Worm (Caenorhabditis elegans) whole organism, L3 larva: ENCODE data around the gene memi-3.

ENCODE experiments used
- ZK546.5 ChIP-seq: sonication (generic microtip); optimal IDR thresholded peaks from 2 replicates; lab custom pipeline; 2017; ENCODE audit warnings: missing biosample characterization, missing genetic modification characterization
- egl-5 ChIP-seq: fragments of 150-350 bp; optimal IDR thresholded peaks from 2 replicates; lab custom pipeline; 2017; ENCODE audit warnings: missing biosample characterization, missing genetic modification reagents, missing genetic modification characterization, inconsistent platforms
- elt-1 ChIP-seq: fragments of 150-350 bp; optimal IDR thresholded peaks from 2 replicates; lab custom pipeline; 2014; ENCODE audit warnings: missing biosample characterization, missing genetic modification characterization
- elt-3 ChIP-seq, 3 experiments: fragments of 150-350 bp in 1 of 3; sonication (generic microtip) in 2 of 3; optimal IDR thresholded peaks; 2 replicates in 2 of 3; 4 replicates in 1 of 3; lab custom pipeline; 2014 to 2017; ENCODE audit warnings: missing biosample characterization in 3 of 3, missing genetic modification characterization in 3 of 3
- fos-1 ChIP-seq: fragments of 150-350 bp; optimal IDR thresholded peaks from 2 replicates; lab custom pipeline; 2014; ENCODE audit warnings: missing biosample characterization, missing genetic modification characterization
- hmg-11 ChIP-seq: sonication (generic microtip); optimal IDR thresholded peaks from 2 replicates; lab custom pipeline; 2016; ENCODE audit warnings: missing genetic modification characterization, missing compliant biosample characterization
- jun-1 ChIP-seq: fragments of 150-350 bp; optimal IDR thresholded peaks from 2 replicates; lab custom pipeline; 2014; ENCODE audit warnings: missing biosample characterization, missing genetic modification reagents, missing genetic modification characterization
- lin-39 ChIP-seq: fragments of 150-350 bp; optimal IDR thresholded peaks from 2 replicates; lab custom pipeline; 2018; ENCODE audit warnings: missing biosample characterization, missing genetic modification reagents, missing genetic modification characterization
- nfya-1 ChIP-seq: sonication (generic microtip); optimal IDR thresholded peaks from 2 replicates; lab custom pipeline; 2017; ENCODE audit warnings: missing genetic modification characterization, mild to moderate bottlenecking, missing compliant biosample characterization, antibody characterized with exemption, moderate library complexity; ENCODE audit not compliant: insufficient read depth
- nhr-11 ChIP-seq: fragments of 150-350 bp; optimal IDR thresholded peaks from 2 replicates; lab custom pipeline; 2014; ENCODE audit warnings: missing biosample characterization, missing genetic modification characterization
- nhr-23 ChIP-seq: fragments of 150-350 bp; optimal IDR thresholded peaks from 2 replicates; lab custom pipeline; 2014; ENCODE audit warnings: missing biosample characterization, missing genetic modification reagents, missing genetic modification characterization
- skn-1 ChIP-seq: fragments of 150-350 bp; optimal IDR thresholded peaks from 2 replicates; lab custom pipeline; 2014; ENCODE audit warnings: missing biosample characterization, missing genetic modification characterization
- unc-39 ChIP-seq: sonication (generic microtip); optimal IDR thresholded peaks from 4 replicates; lab custom pipeline; 2017; ENCODE audit warnings: missing biosample characterization, missing genetic modification characterization

The memi-3 gene

ce11 chrIV:11353946-11354458, 49.1 kb downstream of the memi-3 start, which contains the start of gene T01G1.2:
T01G1.2 (plus strand) TSS chrIV:11354408.
- TF ChIP-seq ZK546.5 (tag; lab: Kevin White, UChicago) = no peak
- TF ChIP-seq jun-1 (tag; lab: Kevin White, UChicago) = no peak
- TF ChIP-seq elt-1 (tag; lab: Kevin White, UChicago) = peak; percentile 56
- peak; percentile 87 for TF ChIP-seq lin-39 (tag; lab: Kevin White, UChicago)
- TF ChIP-seq nfya-1 (tag; lab: Kevin White, UChicago) = peak; percentile 59
- peak; percentile 62 for TF ChIP-seq egl-5
- TF ChIP-seq elt-3 (tag; optimal IDR thresholded peaks at IDR 0.05; lab: Kevin White, UChicago) = no peak
- peak; percentile 29 for TF ChIP-seq skn-1 (tag; lab: Kevin White, UChicago)
- peak; percentile 15 for TF ChIP-seq hmg-11 (tag; lab: Kevin White, UChicago)
- no peak for TF ChIP-seq unc-39

ce11 chrIV:11352768-11353167, 50.4 kb downstream of the memi-3 start:
- no peak for TF ChIP-seq nhr-23 (tag; lab: Kevin White, UChicago)
- no peak for TF ChIP-seq fos-1
- TF ChIP-seq nhr-11 (tag; lab: Kevin White, UChicago) = peak; percentile 8
- TF ChIP-seq, all 47 proteins: peak for 1
